Worm (Caenorhabditis elegans) whole organism, L2 larva: ENCODE measurements around the gene W02H3.1.

Experiments
- egl-27 ChIP-seq: sonication (generic microtip); optimal IDR thresholded peaks from 3 replicates; lab custom pipeline; 2017; ENCODE audit warnings: missing biosample characterization, missing genetic modification reagents, missing genetic modification characterization
- nhr-129 ChIP-seq: fragments of 150-350 bp; optimal IDR thresholded peaks from 2 replicates; lab custom pipeline; 2014; ENCODE audit warnings: missing biosample characterization, missing genetic modification characterization
- zag-1 ChIP-seq: fragments of 150-350 bp; optimal IDR thresholded peaks from 2 replicates; lab custom pipeline; 2014; ENCODE audit warnings: missing biosample characterization, missing genetic modification characterization
- ztf-11 ChIP-seq: sonication (generic microtip); optimal IDR thresholded peaks from 2 replicates; lab custom pipeline; 2017; ENCODE audit warnings: missing biosample characterization, missing genetic modification characterization

- no peak for TF ChIP-seq egl-27
- no peak for TF ChIP-seq nhr-129
- no peak for TF ChIP-seq zag-1 (tag; lab: Kevin White, UChicago)
- TF ChIP-seq ztf-11 (tag; lab: Kevin White, UChicago), result no peak
Measured at ce11 chrX:11134750-11135394, 29.6 kb upstream of the W02H3.1 start.
